Worm (Caenorhabditis elegans): ENCODE data around the gene ndx-6.

The ndx-6 gene

ce11 chrII:5339547-5339946, 50.1 kb downstream of the ndx-6 start:
- TF ChIP-seq B0310.2 (tag; optimal IDR thresholded peaks at IDR 0.05): no peak
- no peak for TF ChIP-seq hmbx-1 (tag; optimal IDR thresholded peaks at IDR 0.05)
- TF ChIP-seq ceh-13 (GFP tag; optimal IDR thresholded peaks at IDR 0.05): no peak
- TF ChIP-seq tbx-37 (GFP tag; conservative IDR thresholded peaks at IDR 0.05): no peak
- TF ChIP-seq scrt-1 (GFP tag; IDR thresholded peaks at IDR 0.05): no peak
- TF ChIP-seq ceh-36 (tag; optimal IDR thresholded peaks at IDR 0.05): no peak
- no peak for TF ChIP-seq pes-1 (GFP tag; IDR thresholded peaks at IDR 0.05)
- no peak for TF ChIP-seq flt-1 (GFP tag; IDR thresholded peaks at IDR 0.05)
- no peak for TF ChIP-seq sea-1 (GFP tag; conservative IDR thresholded peaks at IDR 0.05)
- TF ChIP-seq hnd-1 (tag; optimal IDR thresholded peaks at IDR 0.05): no peak
- no peak for TF ChIP-seq tra-4 (tag; optimal IDR thresholded peaks at IDR 0.05)
- no peak for TF ChIP-seq ets-7 (tag; optimal IDR thresholded peaks at IDR 0.05)
- no peak for TF ChIP-seq hmg-4 (GFP tag; optimal IDR thresholded peaks at IDR 0.05)
- TF ChIP-seq aly-1 (tag; optimal IDR thresholded peaks at IDR 0.05): no peak
